Fruit fly (Drosophila melanogaster): ENCODE results near the gene Moe.

DNA sequence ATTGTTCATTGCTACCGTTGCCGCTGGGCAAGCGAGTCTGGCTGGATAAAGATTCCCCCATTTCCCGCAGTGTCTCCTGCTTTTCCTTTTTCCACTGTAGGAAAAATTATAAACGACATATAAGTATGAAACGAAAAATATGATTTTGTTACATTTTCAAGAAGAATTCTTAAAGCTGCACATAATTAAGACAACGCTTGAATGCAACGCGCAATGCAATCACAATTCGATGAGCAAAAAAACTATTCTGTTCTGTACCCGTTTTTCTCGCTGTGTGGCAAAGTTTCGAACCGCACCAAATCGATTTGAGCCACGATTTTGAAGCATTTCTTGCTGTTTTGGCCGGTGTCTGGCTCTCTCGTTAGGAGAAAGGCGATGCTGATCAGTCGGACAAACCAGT is 54.4 kb downstream of the Moe start:
- TF ChIP-seq Dll (optimal IDR thresholded peaks at IDR 0.05) (no peak), usp (GFP tag; optimal IDR thresholded peaks at IDR 0.05) (no peak), pan (optimal IDR thresholded peaks at IDR 0.05) (no peak), psq (optimal IDR thresholded peaks at IDR 0.05) (no peak), CG8478 (optimal IDR thresholded peaks at IDR 0.05) (no peak)

Data from whole organism.